Fruit fly (Drosophila melanogaster) whole organism, wandering third instar larva: ENCODE data around the gene CG42759.

ENCODE experiments used
- Abd-B ChIP-seq: fragments of >200 bp; optimal IDR thresholded peaks from 2 replicates; lab custom pipeline; 2017; ENCODE audit warnings: missing biosample characterization, missing genetic modification characterization
- CG32264 ChIP-seq: fragments of 200-800 bp; sonication (Bioruptor generic); optimal IDR thresholded peaks from 2 replicates; lab custom pipeline; 2016; ENCODE audit warnings: missing biosample characterization, missing genetic modification characterization
- CG9705 ChIP-seq: fragments of 200-800 bp; sonication (Bioruptor generic); optimal IDR thresholded peaks from 2 replicates; lab custom pipeline; 2018; ENCODE audit warnings: missing biosample characterization, mild to moderate bottlenecking, missing genetic modification characterization
- CrebA ChIP-seq: fragments of 200-800 bp; sonication (Bioruptor generic); optimal IDR thresholded peaks from 2 replicates; lab custom pipeline; 2016; ENCODE audit warnings: missing biosample characterization, mild to moderate bottlenecking, missing genetic modification characterization, borderline replicate concordance
- Dfd ChIP-seq: fragments of >200 bp; optimal IDR thresholded peaks from 2 replicates; lab custom pipeline; 2017; ENCODE audit warnings: missing biosample characterization, missing genetic modification characterization
- Dif ChIP-seq: fragments of 200-275, 200-300 bp; sonication (Bioruptor generic); optimal IDR thresholded peaks from 2 replicates; lab custom pipeline; 2018; ENCODE audit warnings: missing biosample characterization, missing genetic modification characterization; ENCODE audit not compliant: partially characterized antibody
- GATAd ChIP-seq: sonication (Bioruptor generic); optimal IDR thresholded peaks from 2 replicates; lab custom pipeline; 2016; ENCODE audit warnings: missing biosample characterization, missing genetic modification characterization
- HLH106 ChIP-seq: fragments of 200-800 bp; optimal IDR thresholded peaks from 3 replicates; lab custom pipeline; 2019; ENCODE audit warnings: missing biosample characterization, mild to moderate bottlenecking, missing genetic modification characterization, moderate library complexity
- Hnf4 ChIP-seq: fragments of 200-800 bp; sonication (Bioruptor generic); optimal IDR thresholded peaks from 2 replicates; lab custom pipeline; 2016; ENCODE audit warnings: missing biosample characterization, mild to moderate bottlenecking, missing genetic modification characterization
- Hr78 ChIP-seq: fragments of >200 bp; optimal IDR thresholded peaks from 2 replicates; lab custom pipeline; 2017; ENCODE audit warnings: missing biosample characterization, missing genetic modification characterization
- Hr83 ChIP-seq: fragments of 200-300 bp; sonication (Bioruptor generic); optimal IDR thresholded peaks from 2 replicates; lab custom pipeline; 2016; ENCODE audit warnings: missing biosample characterization, mild to moderate bottlenecking, missing genetic modification characterization, moderate library complexity; ENCODE audit not compliant: poor library complexity, severe bottlenecking
- Jra ChIP-seq: sonication (Bioruptor generic); optimal IDR thresholded peaks from 2 replicates; lab custom pipeline; 2016; ENCODE audit warnings: missing biosample characterization, missing genetic modification characterization
- Mio ChIP-seq: sonication (Bioruptor generic); optimal IDR thresholded peaks from 2 replicates; lab custom pipeline; 2016; ENCODE audit warnings: missing biosample characterization, missing genetic modification characterization
- Myc ChIP-seq: fragments of >200 bp; optimal IDR thresholded peaks from 2 replicates; lab custom pipeline; 2017
- N ChIP-seq: fragments of >200 bp; optimal IDR thresholded peaks from 2 replicates; lab custom pipeline; 2018; ENCODE audit warnings: missing biosample characterization, missing external identifiers, missing genetic modification characterization
- OdsH ChIP-seq: fragments of 200-800 bp; sonication (Bioruptor generic); optimal IDR thresholded peaks from 2 replicates; lab custom pipeline; 2016; ENCODE audit warnings: missing biosample characterization, mild to moderate bottlenecking, missing genetic modification characterization
- Rel ChIP-seq, 2 experiments: fragments of 200-800 bp; sonication (Bioruptor generic) in 1 of 2; optimal IDR thresholded peaks; 2 replicates in 1 of 2; 3 replicates in 1 of 2; lab custom pipeline; 2016 to 2019; ENCODE audit warnings: mild to moderate bottlenecking in 2 of 2, missing biosample characterization in 2 of 2, missing genetic modification characterization in 2 of 2, moderate library complexity in 1 of 2
- Sp1 ChIP-seq: fragments of 200-800 bp; sonication (Bioruptor generic); optimal IDR thresholded peaks from 3 replicates; lab custom pipeline; 2019; ENCODE audit warnings: missing biosample characterization, mild to moderate bottlenecking, missing genetic modification characterization, moderate library complexity
- Vsx2 ChIP-seq: fragments of 200-300, 225-300 bp; sonication (Bioruptor generic); optimal IDR thresholded peaks from 2 replicates; lab custom pipeline; 2018; ENCODE audit warnings: missing biosample characterization, missing genetic modification characterization; ENCODE audit not compliant: partially characterized antibody
- br ChIP-seq: fragments of 200-800 bp; sonication (Bioruptor generic); optimal IDR thresholded peaks from 2 replicates; lab custom pipeline; 2016; ENCODE audit warnings: missing biosample characterization, missing genetic modification characterization
- brk ChIP-seq: fragments of 200-800 bp; sonication (Bioruptor generic); optimal IDR thresholded peaks from 2 replicates; lab custom pipeline; 2016; ENCODE audit warnings: missing biosample characterization, mild to moderate bottlenecking, missing genetic modification characterization
- dl ChIP-seq, 2 experiments: fragments of 175-275, 200-275 bp in 1 of 2; fragments of 200-275 bp in 1 of 2; sonication (Bioruptor generic); optimal IDR thresholded peaks; lab custom pipeline; 2018; ENCODE audit warnings: mild to moderate bottlenecking in 2 of 2, missing biosample characterization in 2 of 2, missing genetic modification characterization in 2 of 2, moderate library complexity in 2 of 2; ENCODE audit not compliant: partially characterized antibody in 2 of 2, insufficient read depth in 1 of 2
- dmrt93B ChIP-seq: fragments of 200-800 bp; sonication (Bioruptor generic); optimal IDR thresholded peaks from 2 replicates; lab custom pipeline; 2018; ENCODE audit warnings: missing biosample characterization, mild to moderate bottlenecking, missing genetic modification characterization
- dsf ChIP-seq: sonication (Bioruptor generic); optimal IDR thresholded peaks from 2 replicates; lab custom pipeline; 2016; ENCODE audit warnings: missing biosample characterization, missing genetic modification characterization, borderline replicate concordance
- ey ChIP-seq: fragments of 200-800 bp; sonication (Bioruptor generic); optimal IDR thresholded peaks from 2 replicates; lab custom pipeline; 2016; ENCODE audit warnings: missing biosample characterization, missing genetic modification characterization
- foxo ChIP-seq, 2 experiments: fragments of 200-800 bp; sonication (Bioruptor generic); optimal IDR thresholded peaks; 2 replicates in 1 of 2; 3 replicates in 1 of 2; lab custom pipeline; 2016 to 2017; ENCODE audit warnings: missing biosample characterization in 2 of 2, missing genetic modification characterization in 2 of 2
- fru ChIP-seq: fragments of 200-800 bp; sonication (Bioruptor generic); optimal IDR thresholded peaks from 3 replicates; lab custom pipeline; 2016; ENCODE audit warnings: missing biosample characterization, mild to moderate bottlenecking, missing genetic modification characterization
- h ChIP-seq: fragments of 200-800 bp; sonication (Bioruptor generic); optimal IDR thresholded peaks from 3 replicates; lab custom pipeline; 2016; ENCODE audit warnings: missing biosample characterization, mild to moderate bottlenecking, missing genetic modification characterization
- jim ChIP-seq: fragments of 175-275, 200-325 bp; sonication (Bioruptor generic); optimal IDR thresholded peaks from 2 replicates; lab custom pipeline; 2016; ENCODE audit warnings: missing biosample characterization, mild to moderate bottlenecking, missing genetic modification characterization
- lola ChIP-seq: fragments of >200 bp; optimal IDR thresholded peaks from 2 replicates; lab custom pipeline; 2017; ENCODE audit warnings: missing biosample characterization, missing genetic modification characterization
- pan ChIP-seq: fragments of >200 bp; optimal IDR thresholded peaks from 2 replicates; lab custom pipeline; 2017
- psq ChIP-seq: fragments of 200-800 bp; sonication (Bioruptor generic); optimal IDR thresholded peaks from 3 replicates; lab custom pipeline; 2017; ENCODE audit warnings: missing biosample characterization, mild to moderate bottlenecking, missing genetic modification characterization, moderate library complexity
- rgr ChIP-seq: fragments of 200-800 bp; sonication (Bioruptor generic); optimal IDR thresholded peaks from 3 replicates; lab custom pipeline; 2016; ENCODE audit warnings: missing biosample characterization, mild to moderate bottlenecking, missing genetic modification characterization
- sage ChIP-seq: fragments of 200-800 bp; sonication (Bioruptor generic); optimal IDR thresholded peaks from 2 replicates; lab custom pipeline; 2016; ENCODE audit warnings: missing biosample characterization, mild to moderate bottlenecking, missing genetic modification characterization
- sv ChIP-seq: fragments of 200-800 bp; sonication (Bioruptor generic); optimal IDR thresholded peaks from 3 replicates; lab custom pipeline; 2016; ENCODE audit warnings: missing biosample characterization, missing genetic modification characterization
- tai ChIP-seq: sonication (Bioruptor generic); optimal IDR thresholded peaks from 2 replicates; lab custom pipeline; 2016; ENCODE audit warnings: missing biosample characterization, missing genetic modification characterization
- usp ChIP-seq: fragments of >200 bp; optimal IDR thresholded peaks from 2 replicates; lab custom pipeline; 2017; ENCODE audit warnings: missing biosample characterization, missing genetic modification characterization
- woc ChIP-seq: sonication (Bioruptor generic); optimal IDR thresholded peaks from 2 replicates; lab custom pipeline; 2016; ENCODE audit warnings: missing biosample characterization, mild to moderate bottlenecking, missing genetic modification characterization

Gene CG42759

DNA sequence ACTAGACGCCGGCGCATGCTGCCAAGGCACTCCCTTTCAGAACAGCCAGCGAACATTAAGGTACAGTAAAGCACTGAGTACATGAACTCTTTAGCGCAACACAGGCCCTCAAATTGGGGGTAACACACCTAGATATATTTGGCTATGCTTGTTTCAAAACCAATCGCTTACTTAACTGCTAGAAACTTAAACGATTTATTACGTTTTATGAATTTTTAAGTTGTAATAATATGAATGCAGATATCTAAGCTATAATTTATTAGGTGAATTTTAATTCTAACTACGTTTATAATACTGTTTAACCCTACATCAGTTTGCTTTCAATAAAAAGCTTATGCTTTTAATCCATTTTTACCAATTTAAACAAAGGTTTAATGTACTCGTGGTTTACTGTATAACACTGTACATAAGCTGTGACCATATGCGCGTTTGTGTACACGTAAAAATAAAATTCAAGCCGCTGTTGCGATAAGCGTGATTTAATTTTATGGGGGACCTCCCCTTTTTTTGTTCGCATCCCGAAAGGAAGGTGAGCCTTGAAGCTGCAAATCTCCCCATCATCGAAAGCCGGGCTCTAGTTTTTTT lies 34.1 kb downstream of the CG42759 start:
- no peak for TF ChIP-seq Rel (GFP tag; optimal IDR thresholded peaks at IDR 0.05; lab: Kevin White, UChicago)
- TF ChIP-seq Rel (tag; optimal IDR thresholded peaks at IDR 0.05; lab: Kevin White, UChicago): peak; percentile 26
- TF ChIP-seq CG9705 (GFP tag; lab: Kevin White, UChicago): no peak
- no peak for TF ChIP-seq sage (GFP tag; lab: Kevin White, UChicago)
- TF ChIP-seq Dif (GFP tag; lab: Kevin White, UChicago): no peak

DNA sequence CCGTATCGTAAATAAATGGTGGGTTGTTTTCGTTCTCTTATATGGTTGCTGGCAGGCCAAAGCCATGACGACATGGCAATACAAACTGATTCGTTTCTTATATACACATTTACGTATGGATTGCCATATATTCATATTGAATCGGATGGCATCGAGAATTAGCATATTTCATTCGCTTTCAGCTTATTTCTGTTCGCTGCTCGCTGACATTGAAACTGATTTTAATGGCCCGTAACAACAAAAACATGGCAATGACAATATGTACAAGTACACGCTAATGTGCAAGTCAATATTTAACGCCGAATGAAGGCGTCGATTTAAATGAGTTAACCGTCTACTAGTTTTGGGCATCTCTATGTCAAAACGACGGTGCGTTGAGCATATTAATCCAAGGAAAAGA lies 43.1 kb downstream of the CG42759 start:
- no peak for TF ChIP-seq h (GFP tag; lab: Kevin White, UChicago)
- no peak for TF ChIP-seq br (GFP tag; lab: Kevin White, UChicago)
- no peak for TF ChIP-seq Dfd (GFP tag; lab: Kevin White, UChicago)
- TF ChIP-seq OdsH (GFP tag; lab: Kevin White, UChicago): no peak
- TF ChIP-seq CG32264 (GFP tag; lab: Kevin White, UChicago): no peak
- TF ChIP-seq CrebA: no peak
- TF ChIP-seq dl (GFP tag; optimal IDR thresholded peaks at IDR 0.05; lab: Kevin White, UChicago; ENCODE audit: insufficient read depth in 1 of 2, partially characterized antibody in 2 of 2): no peak
- no peak for TF ChIP-seq Mio (GFP tag; lab: Kevin White, UChicago)
- no peak for TF ChIP-seq usp (GFP tag; lab: Kevin White, UChicago)
- TF ChIP-seq brk: no peak
- TF ChIP-seq tai (GFP tag; lab: Kevin White, UChicago): no peak
- no peak for TF ChIP-seq fru (GFP tag; lab: Kevin White, UChicago)
- no peak for TF ChIP-seq sage (GFP tag; lab: Kevin White, UChicago)
- no peak for TF ChIP-seq Sp1
- TF ChIP-seq pan (lab: Kevin White, UChicago): no peak
- no peak for TF ChIP-seq woc (GFP tag; lab: Kevin White, UChicago)
- no peak for TF ChIP-seq Myc (lab: Kevin White, UChicago)
- no peak for TF ChIP-seq sv
- TF ChIP-seq, all 38 proteins: peak for 0

DNA sequence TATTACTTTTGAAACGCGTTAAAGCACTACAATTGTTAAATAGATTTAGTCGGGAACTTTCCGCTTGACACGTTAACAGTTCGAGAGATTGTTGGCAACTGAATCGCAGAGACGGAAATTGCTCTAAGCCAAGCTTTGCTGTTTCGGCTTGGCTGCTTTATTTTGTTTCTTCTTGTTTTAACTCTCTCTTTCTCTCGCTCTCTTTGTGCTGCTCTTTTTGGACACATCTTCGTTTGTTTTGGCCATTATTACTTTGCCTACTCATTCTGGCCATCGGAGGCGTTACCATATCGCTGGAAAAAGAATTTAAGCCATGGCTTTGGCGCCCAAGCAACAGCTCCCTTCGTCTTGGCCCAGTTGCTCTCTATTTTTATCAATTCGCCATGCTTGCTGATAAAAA lies 46.6 kb downstream of the CG42759 start, which contains the start of gene CG12814:
Gene CG12814, minus strand, starts transcription at position 84 of the 400 bp plus-strand sequence.
- TF ChIP-seq CG9705 (GFP tag; lab: Kevin White, UChicago) (no peak), Dif (GFP tag; lab: Kevin White, UChicago) (peak; percentile 43), brk (no peak), br (GFP tag; lab: Kevin White, UChicago) (no peak), Hnf4 (GFP tag; lab: Kevin White, UChicago) (no peak), jim (peak; percentile 69), Vsx2 (GFP tag; lab: Kevin White, UChicago) (no peak), sage (GFP tag; lab: Kevin White, UChicago) (no peak), Abd-B (GFP tag; lab: Kevin White, UChicago) (no peak), sv (no peak), tai (GFP tag; lab: Kevin White, UChicago) (no peak), usp (GFP tag; lab: Kevin White, UChicago) (no peak), CrebA (no peak), Rel (GFP tag; optimal IDR thresholded peaks at IDR 0.05; lab: Kevin White, UChicago) (no peak), Rel (tag; optimal IDR thresholded peaks at IDR 0.05; lab: Kevin White, UChicago) (no peak), dl (GFP tag; optimal IDR thresholded peaks at IDR 0.05; lab: Kevin White, UChicago; ENCODE audit: insufficient read depth in 1 of 2, partially characterized antibody in 2 of 2) (peak in 1 of 2 experiments; percentile 20), rgr (GFP tag; lab: Kevin White, UChicago) (no peak), CG32264 (GFP tag; lab: Kevin White, UChicago) (no peak), Sp1 (peak; percentile 43), Myc (lab: Kevin White, UChicago) (no peak), OdsH (GFP tag; lab: Kevin White, UChicago) (no peak), h (GFP tag; lab: Kevin White, UChicago) (no peak), Hr83 (no peak), Jra (GFP tag; lab: Kevin White, UChicago) (no peak), pan (lab: Kevin White, UChicago) (no peak), woc (GFP tag; lab: Kevin White, UChicago) (no peak), Dfd (GFP tag; lab: Kevin White, UChicago) (no peak), N (no peak), psq (peak; percentile 98), foxo (GFP tag; optimal IDR thresholded peaks at IDR 0.05; lab: Kevin White, UChicago) (peak in 1 of 2 experiments; percentile 14), fru (GFP tag; lab: Kevin White, UChicago) (peak; percentile 11), GATAd (GFP tag; lab: Kevin White, UChicago) (no peak), Mio (GFP tag; lab: Kevin White, UChicago) (no peak), Hr78 (GFP tag; lab: Kevin White, UChicago) (no peak), lola (GFP tag; lab: Kevin White, UChicago) (no peak), ey (GFP tag; lab: Kevin White, UChicago) (no peak), HLH106 (tag; lab: Kevin White, UChicago) (no peak), dmrt93B (GFP tag; lab: Kevin White, UChicago) (no peak), dsf (GFP tag; lab: Kevin White, UChicago) (no peak)
- TF ChIP-seq, all 38 proteins: peak for 7
